Fruit fly (Drosophila melanogaster): Measurements from ENCODE around the gene Rnf146.
A peak's percentile ranks its signal among the peaks of the same experiment; 100 is the strongest.

The Rnf146 gene

DNA sequence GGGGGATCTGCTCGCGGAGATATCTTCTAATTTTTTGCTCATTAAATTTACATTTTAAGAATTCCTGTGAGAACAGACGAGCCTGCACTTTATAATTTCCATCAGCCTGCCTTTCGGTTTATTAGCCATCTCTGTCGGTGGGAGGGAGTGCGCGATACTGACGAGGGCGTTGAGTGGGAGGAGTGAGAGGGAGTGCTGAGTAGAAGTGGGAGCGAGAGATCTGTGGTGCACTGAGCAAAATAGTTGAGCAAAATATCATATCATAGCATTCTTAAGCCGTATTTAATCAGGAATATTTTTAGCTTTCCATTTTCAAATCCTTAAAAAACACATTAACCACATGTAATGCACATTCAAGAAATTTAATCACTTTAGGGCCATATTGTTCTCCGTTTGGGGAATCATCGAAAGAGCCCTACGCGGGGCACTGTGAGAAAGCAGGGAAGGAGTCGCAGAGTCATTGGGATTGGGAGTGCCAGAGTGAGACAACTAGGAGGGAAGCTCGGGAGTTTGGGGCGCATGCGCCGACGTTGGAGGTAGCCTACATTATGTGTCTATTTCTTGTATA, 22.5 kb upstream of the Rnf146 start:
- no peak for TF ChIP-seq dsf (GFP tag; optimal IDR thresholded peaks at IDR 0.05; ENCODE audit: borderline replicate concordance)
- TF ChIP-seq Sp1 (GFP tag; optimal IDR thresholded peaks at IDR 0.05), result no peak
- no peak for TF ChIP-seq Hr83 (GFP tag; optimal IDR thresholded peaks at IDR 0.05; ENCODE audit: poor library complexity, severe bottlenecking)
- TF ChIP-seq dmrt93B (GFP tag; optimal IDR thresholded peaks at IDR 0.05), result no peak
- no peak for TF ChIP-seq Hr78 (GFP tag; optimal IDR thresholded peaks at IDR 0.05)
- no peak for TF ChIP-seq CG32264 (GFP tag; optimal IDR thresholded peaks at IDR 0.05)
- TF ChIP-seq pan (optimal IDR thresholded peaks at IDR 0.05), result no peak
- no peak for TF ChIP-seq rgr (GFP tag; optimal IDR thresholded peaks at IDR 0.05)
- no peak for TF ChIP-seq CG9705 (GFP tag; optimal IDR thresholded peaks at IDR 0.05)
- TF ChIP-seq br (GFP tag; optimal IDR thresholded peaks at IDR 0.05), result no peak
- TF ChIP-seq Dfd (GFP tag; optimal IDR thresholded peaks at IDR 0.05), result no peak
- no peak for TF ChIP-seq tai (GFP tag; optimal IDR thresholded peaks at IDR 0.05)

DNA sequence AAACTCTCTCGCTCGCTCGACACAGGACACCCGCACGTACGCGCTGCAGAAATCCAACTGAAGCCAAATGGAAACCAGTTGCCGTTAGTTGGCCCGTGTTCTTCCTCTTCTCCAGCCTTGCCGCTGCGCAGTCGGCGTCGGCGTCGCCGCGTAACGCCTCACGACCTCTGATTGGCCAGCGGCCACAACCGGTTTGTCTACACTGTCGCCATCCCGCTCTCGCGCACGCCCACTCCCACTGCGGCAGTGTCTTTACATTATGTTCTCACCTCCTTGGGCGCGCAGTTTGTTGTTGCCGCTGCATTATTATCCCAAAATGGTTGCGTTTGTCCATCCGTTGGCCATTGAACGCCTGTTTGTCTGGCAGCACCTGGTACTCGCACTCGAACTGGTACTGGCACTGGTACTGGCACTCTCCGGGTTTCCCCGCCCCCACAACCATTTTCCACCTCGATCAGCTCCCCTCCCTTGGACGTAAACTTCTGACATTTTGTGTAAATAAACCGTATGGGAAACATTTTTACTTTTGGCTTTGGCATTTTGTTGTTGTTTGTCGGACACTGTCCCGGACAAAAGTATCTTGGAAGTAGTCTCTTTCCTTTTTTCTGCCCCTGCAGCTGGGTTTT, 21.1 kb upstream of the Rnf146 start, which contains the start of gene tey:
TSS of gene tey (minus strand) at position 500 of the 626 bp plus-strand sequence.
- TF ChIP-seq Dif (GFP tag; optimal IDR thresholded peaks at IDR 0.05; ENCODE audit: partially characterized antibody), result peak; percentile 62
- TF ChIP-seq Vsx2 (GFP tag; optimal IDR thresholded peaks at IDR 0.05; ENCODE audit: partially characterized antibody), result peak; percentile 29
- TF ChIP-seq Dfd (GFP tag; optimal IDR thresholded peaks at IDR 0.05), result no peak

DNA sequence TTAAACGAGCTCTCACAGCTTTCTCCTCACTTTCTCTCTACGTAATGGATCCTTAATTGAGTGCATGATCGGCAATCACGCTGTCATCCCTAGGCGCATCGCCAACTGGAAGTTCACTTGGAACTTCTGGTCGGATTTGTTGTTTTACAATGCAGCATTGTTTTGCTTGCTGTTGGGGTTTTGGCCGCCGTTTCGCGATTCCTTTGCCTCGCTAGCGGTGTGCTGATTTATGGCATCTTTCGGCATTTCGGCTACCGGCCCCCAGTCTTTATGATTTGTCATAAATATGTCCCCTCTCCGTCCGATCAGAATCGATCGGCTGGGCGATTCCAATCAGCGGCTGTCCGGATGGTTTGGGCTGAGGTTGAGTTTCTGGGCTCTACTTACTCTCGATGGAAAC, 20.3 kb upstream of the Rnf146 start:
- no peak for TF ChIP-seq CrebA (GFP tag; optimal IDR thresholded peaks at IDR 0.05; ENCODE audit: borderline replicate concordance)
- TF ChIP-seq Hnf4 (GFP tag; optimal IDR thresholded peaks at IDR 0.05), result no peak
- TF ChIP-seq Dfd (GFP tag; optimal IDR thresholded peaks at IDR 0.05), result no peak
- no peak for TF ChIP-seq OdsH (GFP tag; optimal IDR thresholded peaks at IDR 0.05)
- no peak for TF ChIP-seq Hr78 (GFP tag; optimal IDR thresholded peaks at IDR 0.05)
- TF ChIP-seq fru (GFP tag; optimal IDR thresholded peaks at IDR 0.05), result no peak
- TF ChIP-seq CG9705 (GFP tag; optimal IDR thresholded peaks at IDR 0.05), result no peak
- TF ChIP-seq br (GFP tag; optimal IDR thresholded peaks at IDR 0.05), result no peak
- no peak for TF ChIP-seq Rel (GFP tag; optimal IDR thresholded peaks at IDR 0.05)
- TF ChIP-seq Rel (tag; optimal IDR thresholded peaks at IDR 0.05), result no peak
- no peak for TF ChIP-seq dsf (GFP tag; optimal IDR thresholded peaks at IDR 0.05; ENCODE audit: borderline replicate concordance)
- no peak for TF ChIP-seq rgr (GFP tag; optimal IDR thresholded peaks at IDR 0.05)
- no peak for TF ChIP-seq HLH106 (tag; optimal IDR thresholded peaks at IDR 0.05)

DNA sequence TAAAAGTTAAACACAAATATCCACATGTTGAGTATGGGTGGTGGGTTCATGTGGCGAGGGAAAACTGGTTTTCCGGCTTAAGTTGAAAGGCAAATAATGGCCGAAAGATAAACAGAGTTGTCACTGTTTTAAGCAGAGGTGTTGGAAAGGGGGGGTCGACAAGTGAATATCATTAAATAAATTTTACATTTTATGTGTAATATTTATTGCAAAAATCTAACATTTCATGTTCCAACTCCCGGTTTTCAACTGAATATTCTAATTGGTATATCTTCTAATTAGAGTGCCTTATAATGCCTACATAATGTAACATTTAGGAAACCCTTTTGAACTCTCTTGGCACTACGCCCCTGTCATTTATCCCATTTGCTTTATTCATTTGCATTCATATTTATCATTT, 13.3 kb upstream of the Rnf146 start:
- no peak for TF ChIP-seq pan (optimal IDR thresholded peaks at IDR 0.05)
- TF ChIP-seq CG9705 (GFP tag; optimal IDR thresholded peaks at IDR 0.05), result no peak
- TF ChIP-seq psq (GFP tag; optimal IDR thresholded peaks at IDR 0.05), result no peak
- no peak for TF ChIP-seq dmrt93B (GFP tag; optimal IDR thresholded peaks at IDR 0.05)
- TF ChIP-seq tai (GFP tag; optimal IDR thresholded peaks at IDR 0.05), result no peak
- no peak for TF ChIP-seq usp (GFP tag; optimal IDR thresholded peaks at IDR 0.05)
- TF ChIP-seq Mio (GFP tag; optimal IDR thresholded peaks at IDR 0.05), result no peak
- no peak for TF ChIP-seq woc (GFP tag; optimal IDR thresholded peaks at IDR 0.05)
- TF ChIP-seq Abd-B (GFP tag; optimal IDR thresholded peaks at IDR 0.05), result no peak
- no peak for TF ChIP-seq sv (GFP tag; optimal IDR thresholded peaks at IDR 0.05)
- no peak for TF ChIP-seq HLH106 (tag; optimal IDR thresholded peaks at IDR 0.05)
- no peak for TF ChIP-seq rgr (GFP tag; optimal IDR thresholded peaks at IDR 0.05)
- no peak for TF ChIP-seq Dfd (GFP tag; optimal IDR thresholded peaks at IDR 0.05)
- no peak for TF ChIP-seq GATAd (GFP tag; optimal IDR thresholded peaks at IDR 0.05)
- no peak for TF ChIP-seq sage (GFP tag; optimal IDR thresholded peaks at IDR 0.05)
- TF ChIP-seq dsf (GFP tag; optimal IDR thresholded peaks at IDR 0.05; ENCODE audit: borderline replicate concordance), result no peak
- TF ChIP-seq CrebA (GFP tag; optimal IDR thresholded peaks at IDR 0.05; ENCODE audit: borderline replicate concordance), result no peak
- TF ChIP-seq Myc (optimal IDR thresholded peaks at IDR 0.05), result no peak

DNA sequence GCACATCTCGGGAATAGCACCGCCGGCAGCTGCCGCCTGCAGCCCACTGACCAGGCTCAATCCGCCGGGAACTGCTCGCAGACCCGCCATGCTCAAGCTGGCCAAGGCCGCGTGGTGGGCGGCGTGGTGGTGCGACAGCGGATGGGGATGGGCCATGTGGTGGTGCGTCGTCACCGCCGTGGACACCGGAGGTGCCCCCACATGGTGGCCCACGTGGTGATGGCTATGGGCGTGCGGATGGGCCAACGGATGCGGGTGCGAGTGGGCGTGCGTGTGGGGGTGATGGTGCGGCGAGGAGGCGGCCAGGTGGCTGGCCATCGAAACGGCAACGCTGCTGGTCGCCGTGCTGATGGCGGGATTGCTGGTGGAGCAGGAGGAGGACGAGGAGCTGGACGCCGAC, 10.9 kb upstream of the Rnf146 start:
- TF ChIP-seq Hr83 (GFP tag; optimal IDR thresholded peaks at IDR 0.05; ENCODE audit: poor library complexity, severe bottlenecking), result no peak
- TF ChIP-seq Vsx2 (GFP tag; optimal IDR thresholded peaks at IDR 0.05; ENCODE audit: partially characterized antibody), result no peak
- no peak for TF ChIP-seq jim (GFP tag; optimal IDR thresholded peaks at IDR 0.05)
- TF ChIP-seq Sp1 (GFP tag; optimal IDR thresholded peaks at IDR 0.05), result no peak
- TF ChIP-seq pan (optimal IDR thresholded peaks at IDR 0.05), result no peak
- TF ChIP-seq fru (GFP tag; optimal IDR thresholded peaks at IDR 0.05), result no peak
- TF ChIP-seq tai (GFP tag; optimal IDR thresholded peaks at IDR 0.05), result no peak
- no peak for TF ChIP-seq CG32264 (GFP tag; optimal IDR thresholded peaks at IDR 0.05)
- TF ChIP-seq ey (GFP tag; optimal IDR thresholded peaks at IDR 0.05), result no peak
- TF ChIP-seq h (GFP tag; optimal IDR thresholded peaks at IDR 0.05), result no peak
- TF ChIP-seq CrebA (GFP tag; optimal IDR thresholded peaks at IDR 0.05; ENCODE audit: borderline replicate concordance), result no peak
- TF ChIP-seq OdsH (GFP tag; optimal IDR thresholded peaks at IDR 0.05), result no peak
- TF ChIP-seq Hnf4 (GFP tag; optimal IDR thresholded peaks at IDR 0.05), result no peak

All from whole organism, wandering third instar larva.